Fruit fly (Drosophila melanogaster): ENCODE measurements around the gene Eig71Eh.

The Eig71Eh gene

DNA sequence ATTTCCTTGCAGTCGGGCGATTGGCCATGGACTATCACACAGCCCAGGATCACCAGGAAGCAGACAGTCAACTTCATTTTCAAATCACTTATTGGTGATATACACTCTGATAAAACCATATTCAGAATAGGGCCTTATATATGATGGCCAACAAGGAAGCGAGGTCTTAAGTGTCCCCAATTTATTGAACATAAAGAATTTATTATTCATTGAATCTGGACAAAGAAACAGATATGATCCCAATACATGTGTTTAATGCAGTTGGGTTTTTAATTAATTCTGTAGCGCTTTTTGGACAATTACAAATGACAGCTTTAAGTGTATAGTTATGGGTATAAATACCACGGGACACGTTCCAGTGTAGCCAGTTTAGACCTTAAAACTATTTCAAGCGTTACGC lies at the start of gene Eig71Eh, which contains the start of gene Eig71Ei:
TSS of gene Eig71Eh (minus strand) at position 101 of the 400 bp plus-strand sequence.
TSS of gene Eig71Ei (plus strand) at position 367 of the 400 bp plus-strand sequence.
- TF ChIP-seq CG8478 (optimal IDR thresholded peaks at IDR 0.05) (no peak), CTCF (optimal IDR thresholded peaks at IDR 0.05) (no peak)

DNA sequence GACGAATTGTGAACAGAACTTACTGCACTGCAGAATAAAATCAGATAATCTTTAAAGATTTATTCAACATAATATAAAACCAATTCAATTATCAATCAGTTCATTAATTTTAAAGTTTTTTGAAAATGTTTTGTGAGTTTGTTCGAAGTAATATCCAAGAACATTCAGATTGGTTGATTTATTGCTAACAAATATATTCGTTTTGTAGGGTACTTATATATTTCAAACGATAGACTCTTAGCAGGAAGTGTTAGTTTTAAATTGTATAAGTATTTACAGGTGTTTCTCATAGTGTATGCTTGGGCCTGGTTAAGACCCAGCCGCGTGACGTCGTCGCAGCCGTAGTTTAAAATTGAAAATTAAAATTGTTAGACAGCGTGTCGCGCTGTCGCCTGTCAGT lies 49.3 kb upstream of the Eig71Eh start:
- no peak for TF ChIP-seq CTCF (optimal IDR thresholded peaks at IDR 0.05)

DNA sequence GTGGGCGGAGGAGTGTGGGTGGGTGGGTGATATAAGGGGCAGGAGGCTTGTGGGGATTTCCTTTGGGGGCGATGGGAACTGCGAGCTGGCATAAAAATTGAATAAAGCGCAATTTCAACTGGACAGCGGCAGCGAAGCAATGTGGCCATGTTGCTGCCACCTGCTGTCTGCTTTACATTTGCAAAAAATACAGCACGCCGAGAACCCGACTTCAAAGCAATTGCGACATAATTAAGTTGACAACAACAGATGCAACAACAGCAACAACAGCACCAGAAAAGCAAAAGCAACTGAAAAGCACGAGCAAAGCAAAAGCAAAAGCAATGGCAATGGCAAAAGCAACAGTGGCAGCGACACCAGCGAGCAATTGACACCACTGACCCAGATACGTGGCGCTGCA lies 48.9 kb upstream of the Eig71Eh start:
- TF ChIP-seq CTCF (optimal IDR thresholded peaks at IDR 0.05), result no peak
- no peak for TF ChIP-seq CG8478 (optimal IDR thresholded peaks at IDR 0.05)

DNA sequence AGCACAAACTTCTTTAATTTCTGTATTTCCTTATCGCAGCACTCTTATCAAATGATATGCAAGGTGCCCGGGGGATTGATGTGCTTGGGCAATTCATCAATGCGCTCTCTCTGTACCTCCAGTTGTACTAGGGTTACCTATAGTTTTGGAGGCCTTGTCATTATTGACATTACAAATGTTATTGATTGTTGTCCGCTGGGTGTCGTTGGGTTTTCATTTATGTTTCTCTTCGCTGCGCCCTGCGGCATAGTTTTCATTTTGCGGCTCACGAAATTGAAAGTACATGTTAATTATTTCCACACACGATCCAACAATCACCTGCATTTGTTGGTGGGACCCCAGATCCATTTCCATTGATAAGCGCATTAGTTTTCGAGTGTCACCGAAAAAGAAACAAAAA lies 47.0 kb upstream of the Eig71Eh start:
- TF ChIP-seq CTCF (optimal IDR thresholded peaks at IDR 0.05) (no peak), CG8478 (optimal IDR thresholded peaks at IDR 0.05) (no peak)

DNA sequence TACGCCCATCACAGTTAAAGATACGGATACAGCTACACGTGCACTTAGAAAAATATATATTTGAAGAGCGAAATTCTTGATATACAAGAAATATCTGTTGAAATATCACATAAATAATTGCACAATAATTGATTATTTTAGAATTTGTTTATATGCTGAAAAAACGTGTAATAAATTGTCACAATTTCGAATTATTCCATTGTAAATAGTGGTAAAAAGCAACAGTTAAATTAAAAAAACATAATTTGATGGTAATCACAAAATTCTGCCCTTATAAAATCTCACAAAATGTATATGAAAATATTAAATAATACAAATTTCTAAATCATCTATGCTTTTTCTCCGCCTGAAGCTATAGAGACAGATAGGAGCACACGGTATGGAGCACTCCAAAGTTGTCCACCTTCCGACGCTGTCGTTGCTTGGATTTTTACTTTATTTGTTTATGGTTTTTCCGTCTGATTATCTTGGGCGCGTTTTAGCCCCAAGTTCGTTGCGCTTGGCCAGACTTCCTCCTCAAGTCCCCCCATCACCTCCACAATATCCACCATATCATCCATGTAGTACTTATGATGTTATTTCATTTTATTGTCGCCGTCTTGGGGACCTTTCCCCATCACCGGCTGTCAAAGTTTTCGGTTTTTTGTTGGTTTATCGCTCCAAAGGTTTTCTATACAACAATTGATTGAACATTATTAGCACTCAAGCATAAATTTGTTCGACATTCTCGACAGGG lies 45.2 kb upstream of the Eig71Eh start:
- TF ChIP-seq CG8478 (optimal IDR thresholded peaks at IDR 0.05) (no peak), CTCF (optimal IDR thresholded peaks at IDR 0.05) (no peak)

DNA sequence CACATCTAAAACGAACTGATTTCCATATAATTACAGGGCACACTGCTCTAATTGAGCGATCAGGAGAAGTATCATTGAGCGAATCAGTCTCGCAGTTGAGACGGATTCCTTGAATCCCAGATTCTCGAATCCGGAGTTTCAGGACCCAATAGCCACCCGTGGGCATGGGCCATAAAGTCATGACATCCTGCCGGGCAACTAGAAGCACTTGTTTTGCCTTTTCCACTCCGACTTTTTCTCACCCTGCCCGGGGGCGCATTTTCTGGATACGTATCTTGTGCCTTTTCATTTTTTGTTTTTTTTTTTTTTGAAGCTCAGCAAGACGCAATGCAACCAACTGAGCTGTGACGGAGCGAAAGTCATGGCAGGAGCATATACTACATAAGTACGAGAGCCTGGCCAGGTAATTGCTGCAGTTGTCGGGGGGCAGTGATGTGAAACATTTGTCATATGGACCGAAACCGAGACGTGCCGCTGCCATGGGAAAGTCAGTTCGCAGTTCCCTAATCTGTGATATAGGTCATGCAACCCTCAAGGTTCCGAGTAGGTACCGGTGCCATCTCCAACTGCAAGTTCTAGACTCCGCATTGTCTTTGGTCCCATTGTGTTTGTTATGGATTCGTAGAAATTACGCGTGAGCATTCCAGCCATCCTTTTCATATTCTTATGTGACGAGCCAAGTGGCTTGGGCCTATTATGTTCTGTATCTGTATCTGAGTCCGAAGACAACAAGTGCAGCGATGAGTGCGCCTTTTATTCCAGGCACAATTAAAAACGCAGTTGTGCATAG lies 44.3 kb upstream of the Eig71Eh start:
- no peak for TF ChIP-seq CTCF (optimal IDR thresholded peaks at IDR 0.05)
- no peak for TF ChIP-seq CG8478 (optimal IDR thresholded peaks at IDR 0.05)

DNA sequence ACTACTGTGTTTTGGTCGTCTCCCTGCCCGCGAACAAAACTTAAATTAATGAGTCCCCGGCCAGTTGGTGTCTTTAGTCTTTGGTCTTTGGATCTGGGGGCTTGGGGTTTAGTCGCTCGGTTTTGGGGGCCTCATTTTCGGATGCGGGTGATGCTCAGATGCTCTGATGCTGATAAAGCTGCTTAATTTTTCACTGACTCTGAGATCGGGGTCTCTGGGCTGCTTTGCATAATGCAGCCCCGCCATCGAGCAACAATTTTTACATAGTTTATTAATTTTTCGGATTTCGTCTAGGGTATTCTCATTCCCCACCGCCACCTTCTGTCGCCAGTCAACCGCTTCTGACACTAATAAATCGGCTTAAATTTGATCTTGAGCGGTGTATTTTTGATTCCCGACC lies 43.0 kb upstream of the Eig71Eh start:
- TF ChIP-seq CTCF (optimal IDR thresholded peaks at IDR 0.05), result no peak
- no peak for TF ChIP-seq CG8478 (optimal IDR thresholded peaks at IDR 0.05)

DNA sequence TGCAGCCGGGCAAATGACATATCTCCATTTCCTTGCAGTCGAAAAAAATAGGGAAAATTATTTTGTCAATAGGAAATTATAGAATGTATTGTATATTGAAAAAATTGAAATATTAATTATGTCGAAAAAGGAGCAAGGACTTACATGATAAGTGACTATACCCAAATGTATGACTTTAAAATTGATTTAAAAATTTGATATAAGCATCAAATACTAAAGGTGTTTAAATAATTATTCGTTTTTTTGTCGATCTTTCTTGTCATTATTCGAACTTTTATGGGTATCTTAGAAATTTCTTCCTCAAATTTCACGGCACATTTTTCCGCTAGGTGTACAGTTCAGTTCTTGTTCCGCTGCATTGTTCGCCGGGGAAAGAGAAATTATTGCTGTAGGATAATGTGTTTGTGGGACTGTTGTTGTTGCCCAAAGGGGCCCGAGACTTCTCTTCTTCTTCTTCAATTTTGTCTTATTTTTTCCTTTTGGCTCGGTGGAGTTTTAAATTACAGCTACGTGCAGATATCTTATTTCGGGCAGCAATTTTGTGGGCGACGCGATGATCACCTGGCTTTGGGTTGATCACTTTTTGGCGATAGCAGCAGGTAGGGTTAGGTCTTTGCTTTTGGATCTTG lies 41.2 kb upstream of the Eig71Eh start:
- TF ChIP-seq CG8478 (optimal IDR thresholded peaks at IDR 0.05) (no peak), CTCF (optimal IDR thresholded peaks at IDR 0.05) (no peak)

DNA sequence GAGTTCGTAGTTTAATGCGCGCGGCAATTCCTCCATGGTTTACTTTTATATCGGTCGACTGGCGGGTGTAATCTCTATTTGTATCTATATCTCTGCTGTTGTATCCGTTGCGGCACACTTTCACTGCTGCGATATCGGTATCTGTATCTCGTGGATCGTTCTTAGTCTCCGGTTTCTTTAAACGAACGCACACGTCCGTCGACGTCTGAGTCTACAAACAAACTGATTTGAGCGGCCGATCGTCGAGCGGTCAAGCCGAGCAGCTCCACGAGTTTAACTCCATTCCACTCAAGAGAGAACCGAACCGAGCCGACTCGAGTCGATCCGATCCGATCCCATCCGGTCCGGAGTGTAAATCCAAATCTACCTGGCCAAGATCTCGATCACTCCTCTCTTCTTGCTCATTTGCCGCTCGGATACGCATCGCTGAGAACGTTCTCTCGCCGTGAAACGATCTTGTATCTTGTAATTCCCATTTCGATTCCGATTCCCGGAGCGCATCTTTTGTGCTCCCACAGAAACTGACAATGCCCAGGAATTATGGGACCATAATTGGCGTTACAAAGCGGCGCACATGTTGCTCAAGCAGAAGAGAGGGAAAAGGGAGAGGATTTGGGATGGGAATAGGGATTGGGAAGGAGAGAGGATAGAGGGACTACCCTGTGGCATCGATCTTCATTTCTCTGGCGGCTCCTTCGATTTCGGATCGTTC lies 40.5 kb upstream of the Eig71Eh start, which contains the start of gene comm2:
TSS of gene comm2 (minus strand) at position 225 of the 712 bp plus-strand sequence.
- TF ChIP-seq CTCF (optimal IDR thresholded peaks at IDR 0.05), result no peak
- TF ChIP-seq CG8478 (optimal IDR thresholded peaks at IDR 0.05), result no peak

DNA sequence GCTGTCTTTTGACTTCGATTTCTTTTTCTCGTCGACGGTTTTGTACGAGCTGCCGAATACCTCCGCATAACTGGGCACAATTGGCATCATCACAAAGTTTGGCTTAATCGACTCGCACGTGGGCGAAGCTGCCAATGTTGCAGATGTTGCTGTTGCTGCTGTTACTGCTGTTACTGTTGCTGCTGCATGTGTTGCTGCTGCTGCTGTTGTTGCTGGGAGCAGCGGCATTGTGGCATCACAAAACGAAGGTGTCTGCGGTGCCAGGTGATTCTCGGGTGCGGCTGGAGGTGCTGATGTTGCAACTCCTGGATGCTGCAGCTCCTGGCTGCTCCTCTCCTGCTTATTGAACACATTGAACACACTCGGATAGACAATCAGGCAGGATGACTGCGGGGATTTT lies 38.7 kb upstream of the Eig71Eh start:
- TF ChIP-seq CG8478 (optimal IDR thresholded peaks at IDR 0.05) (no peak), CTCF (optimal IDR thresholded peaks at IDR 0.05) (no peak)

DNA sequence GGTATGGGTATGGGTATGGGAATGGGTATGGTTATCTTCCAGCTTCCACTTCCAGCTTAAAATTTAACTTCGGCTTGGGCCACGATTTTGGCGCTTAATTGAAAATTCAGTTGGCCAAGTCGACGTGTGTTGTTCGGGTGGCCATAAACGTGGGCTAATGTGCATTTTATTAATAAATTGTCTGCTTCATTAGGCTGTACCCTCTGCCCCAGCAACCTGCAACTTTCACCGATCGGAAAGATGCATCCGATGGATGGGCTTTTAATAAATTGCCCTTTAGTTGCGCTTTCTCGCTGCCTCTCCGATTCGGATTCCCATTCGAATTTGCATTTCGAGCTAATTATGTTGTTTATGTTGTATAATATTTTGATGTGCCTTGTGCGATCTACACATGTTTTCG lies 36.0 kb upstream of the Eig71Eh start:
- TF ChIP-seq CG8478 (optimal IDR thresholded peaks at IDR 0.05), result no peak
- no peak for TF ChIP-seq CTCF (optimal IDR thresholded peaks at IDR 0.05)

DNA sequence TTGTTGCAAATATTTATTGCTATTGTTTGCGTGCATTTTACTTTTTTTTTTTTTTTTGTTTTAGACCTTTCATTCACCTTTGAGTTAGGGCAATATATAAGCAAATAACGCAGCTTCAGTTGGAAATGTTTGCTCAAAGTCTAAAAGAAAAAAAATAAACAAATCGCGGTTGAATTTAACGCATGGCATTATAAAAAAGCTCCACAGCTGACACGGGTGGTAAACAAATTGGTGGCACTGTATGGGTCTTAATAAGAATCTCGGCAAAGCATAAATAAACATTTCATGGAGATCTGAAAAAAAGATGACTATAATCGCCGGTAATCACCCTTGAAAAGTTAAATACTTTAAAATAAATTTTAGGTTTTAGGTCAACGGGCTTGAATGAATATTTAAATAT lies 35.2 kb upstream of the Eig71Eh start:
- no peak for TF ChIP-seq CTCF (optimal IDR thresholded peaks at IDR 0.05)
- TF ChIP-seq CG8478 (optimal IDR thresholded peaks at IDR 0.05), result no peak

DNA sequence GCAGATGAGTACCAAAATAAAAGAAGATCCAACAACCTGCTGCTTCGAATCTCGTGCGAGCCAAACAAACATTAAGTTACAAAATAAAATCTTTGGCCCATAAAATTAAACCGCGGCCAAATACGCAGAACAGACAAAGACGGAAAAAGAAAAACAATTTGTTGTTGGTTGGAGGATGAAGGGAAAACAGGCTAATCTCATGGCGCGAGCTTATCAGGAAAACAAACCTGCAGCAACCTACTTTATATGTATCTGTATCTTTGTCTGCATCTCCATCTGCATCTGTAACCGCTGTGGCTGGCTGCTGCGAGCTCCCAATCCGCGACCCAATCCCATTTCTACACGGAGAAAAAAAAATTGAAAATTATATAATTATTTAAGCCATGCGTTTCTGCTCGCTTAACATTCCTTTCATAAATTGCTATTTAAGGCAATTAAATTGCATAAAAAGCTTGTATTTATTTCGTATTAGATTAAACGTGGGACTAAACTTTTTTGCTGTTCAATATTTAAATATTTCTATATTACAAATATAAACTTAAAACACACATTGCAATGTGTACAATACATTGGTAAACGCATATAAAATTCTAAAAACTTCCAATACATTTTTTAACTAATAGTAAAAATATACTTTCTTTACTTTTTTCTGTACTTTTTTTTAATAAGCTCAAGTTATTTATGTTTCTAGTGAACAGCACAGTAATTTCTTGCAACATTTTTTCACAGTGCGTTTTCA lies 33.7 kb upstream of the Eig71Eh start:
- no peak for TF ChIP-seq CG8478 (optimal IDR thresholded peaks at IDR 0.05)
- no peak for TF ChIP-seq CTCF (optimal IDR thresholded peaks at IDR 0.05)

DNA sequence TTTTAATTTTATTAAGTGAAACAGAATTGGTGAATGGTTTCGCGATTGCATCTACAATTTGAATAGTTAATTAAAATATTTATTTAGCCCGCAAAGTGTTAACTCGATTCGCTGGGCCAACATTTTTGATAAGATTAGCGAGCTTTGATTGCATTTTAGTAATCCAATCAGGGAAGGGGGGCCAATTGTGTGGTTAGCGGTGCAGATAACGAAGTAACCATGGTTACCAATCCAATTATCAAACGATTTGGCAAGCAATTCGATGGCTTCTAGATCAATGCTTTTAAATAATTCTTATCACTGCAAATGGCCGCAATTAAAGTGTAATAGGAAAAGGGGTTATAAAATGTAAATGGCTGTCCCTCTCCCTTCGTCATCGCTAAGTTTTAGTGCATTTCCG lies 33.1 kb upstream of the Eig71Eh start:
- TF ChIP-seq CG8478 (optimal IDR thresholded peaks at IDR 0.05), result no peak
- TF ChIP-seq CTCF (optimal IDR thresholded peaks at IDR 0.05), result no peak
